Worm (Caenorhabditis elegans) whole organism, midembryonic: ENCODE results near the gene vig-1.

ENCODE experiments used
- cog-1 ChIP-seq: sonication (generic microtip); optimal IDR thresholded peaks from 2 replicates; lab custom pipeline; 2016; ENCODE audit warnings: missing genetic modification characterization, missing compliant biosample characterization
- flt-1 ChIP-seq: fragments of 200-800 bp; sonication (Bioruptor generic); IDR thresholded peaks from 2 replicates; pipeline ENCODE4 v1.3.6; 2022; ENCODE audit warnings: missing genetic modification characterization, missing compliant biosample characterization
- klf-2 ChIP-seq: fragments of 200-800 bp; sonication (Bioruptor generic); conservative IDR thresholded peaks from 2 replicates; pipeline ENCODE4 v1.3.6; 2022; ENCODE audit warnings: missing genetic modification reagents, missing genetic modification characterization, missing compliant biosample characterization
- med-1 ChIP-seq: sonication (generic microtip); optimal IDR thresholded peaks from 2 replicates; lab custom pipeline; 2017; ENCODE audit warnings: missing genetic modification characterization, mild to moderate bottlenecking, missing compliant biosample characterization, antibody characterized with exemption, missing genetic modification reagents; ENCODE audit not compliant: insufficient read depth
- ref-1 ChIP-seq: fragments of 200-800 bp; sonication (Bioruptor generic); conservative IDR thresholded peaks from 2 replicates; pipeline ENCODE4 v1.3.6; 2022; ENCODE audit warnings: missing genetic modification reagents, missing genetic modification characterization, missing compliant biosample characterization
- tab-1 ChIP-seq: fragments of 200-800 bp; sonication (Bioruptor generic); IDR thresholded peaks from 2 replicates; pipeline ENCODE4 v1.3.6; 2022; ENCODE audit warnings: missing genetic modification characterization, missing compliant biosample characterization
- ztf-23 ChIP-seq: fragments of 200-800 bp; sonication (Bioruptor generic); IDR thresholded peaks from 2 replicates; pipeline ENCODE4 v1.3.6; 2022; ENCODE audit warnings: missing genetic modification reagents, missing genetic modification characterization, missing compliant biosample characterization
- ztf-29 ChIP-seq: fragments of 200-800 bp; sonication (Bioruptor generic); IDR thresholded peaks from 2 replicates; pipeline ENCODE4 v1.3.6; 2022; ENCODE audit warnings: missing genetic modification reagents, missing genetic modification characterization, missing compliant biosample characterization

DNA sequence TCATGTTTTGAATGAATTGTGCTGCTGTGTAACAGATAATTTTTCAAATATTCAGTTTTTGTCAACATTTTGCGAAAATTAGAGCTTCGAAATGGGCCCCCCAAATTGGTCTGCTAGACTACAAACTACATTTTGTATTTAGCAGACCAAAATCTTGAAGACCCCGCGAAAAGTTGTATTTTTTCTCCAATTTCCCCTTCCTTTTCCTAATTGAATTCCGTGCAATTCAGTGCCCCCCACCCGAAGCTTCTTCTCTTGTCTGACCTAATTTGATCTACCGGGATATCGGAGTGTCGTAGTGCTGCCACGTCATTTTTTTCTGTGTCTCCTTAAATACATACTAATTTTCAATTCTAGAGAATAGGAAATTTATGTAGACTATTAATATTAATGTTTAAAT lies 3.2 kb downstream of the vig-1 start:
- TF ChIP-seq ref-1 (GFP tag; lab: Robert Waterston, UW) (no peak), klf-2 (GFP tag; lab: Robert Waterston, UW) (no peak), tab-1 (GFP tag; lab: Robert Waterston, UW) (no peak), ztf-23 (GFP tag; lab: Robert Waterston, UW) (no peak), med-1 (GFP tag; lab: Kevin White, UChicago) (no peak), flt-1 (GFP tag; lab: Robert Waterston, UW) (no peak), ztf-29 (GFP tag; lab: Robert Waterston, UW) (no peak), cog-1 (tag; lab: Kevin White, UChicago) (no peak)
